Fruit fly (Drosophila melanogaster): Measurements from ENCODE around the gene CG31676.

DNA sequence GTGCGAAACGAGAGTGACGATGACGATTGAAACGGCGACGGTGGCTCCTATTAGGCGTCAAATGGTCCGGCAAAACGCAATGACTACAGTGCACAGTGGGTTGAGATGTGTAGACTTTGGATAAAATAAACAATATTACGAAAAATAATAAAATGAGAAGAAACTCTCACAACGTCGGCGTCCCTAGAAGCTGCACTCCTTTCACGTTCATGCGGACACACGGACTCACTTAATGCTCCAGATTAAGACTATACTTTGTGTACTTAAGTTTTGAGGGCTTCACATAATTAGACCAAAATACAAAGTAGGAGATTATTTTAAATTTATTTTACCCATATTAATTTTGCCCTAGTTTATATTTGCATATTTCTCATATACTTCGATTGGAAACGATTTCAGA, 544 bp upstream of the CG31676 start:
- no peak for TF ChIP-seq psq (GFP tag; optimal IDR thresholded peaks at IDR 0.05)
- TF ChIP-seq br (GFP tag; optimal IDR thresholded peaks at IDR 0.05) = no peak
- TF ChIP-seq pan (optimal IDR thresholded peaks at IDR 0.05) = no peak
- no peak for TF ChIP-seq dl (GFP tag; optimal IDR thresholded peaks at IDR 0.05; ENCODE audit: insufficient read depth in 1 of 2, partially characterized antibody in 2 of 2)
- no peak for TF ChIP-seq sv (GFP tag; optimal IDR thresholded peaks at IDR 0.05)
- no peak for TF ChIP-seq fru (GFP tag; optimal IDR thresholded peaks at IDR 0.05)
- TF ChIP-seq HLH106 (tag; optimal IDR thresholded peaks at IDR 0.05) = no peak
- no peak for TF ChIP-seq OdsH (GFP tag; optimal IDR thresholded peaks at IDR 0.05)
- TF ChIP-seq h (GFP tag; optimal IDR thresholded peaks at IDR 0.05) = no peak
- TF ChIP-seq ey (GFP tag; optimal IDR thresholded peaks at IDR 0.05) = no peak
- TF ChIP-seq GATAd (GFP tag; optimal IDR thresholded peaks at IDR 0.05) = no peak
- no peak for TF ChIP-seq Hnf4 (GFP tag; optimal IDR thresholded peaks at IDR 0.05)

Data from whole organism, wandering third instar larva.